Fruit fly (Drosophila melanogaster): Measurements from ENCODE around the gene CG14218.

Gene CG14218

DNA sequence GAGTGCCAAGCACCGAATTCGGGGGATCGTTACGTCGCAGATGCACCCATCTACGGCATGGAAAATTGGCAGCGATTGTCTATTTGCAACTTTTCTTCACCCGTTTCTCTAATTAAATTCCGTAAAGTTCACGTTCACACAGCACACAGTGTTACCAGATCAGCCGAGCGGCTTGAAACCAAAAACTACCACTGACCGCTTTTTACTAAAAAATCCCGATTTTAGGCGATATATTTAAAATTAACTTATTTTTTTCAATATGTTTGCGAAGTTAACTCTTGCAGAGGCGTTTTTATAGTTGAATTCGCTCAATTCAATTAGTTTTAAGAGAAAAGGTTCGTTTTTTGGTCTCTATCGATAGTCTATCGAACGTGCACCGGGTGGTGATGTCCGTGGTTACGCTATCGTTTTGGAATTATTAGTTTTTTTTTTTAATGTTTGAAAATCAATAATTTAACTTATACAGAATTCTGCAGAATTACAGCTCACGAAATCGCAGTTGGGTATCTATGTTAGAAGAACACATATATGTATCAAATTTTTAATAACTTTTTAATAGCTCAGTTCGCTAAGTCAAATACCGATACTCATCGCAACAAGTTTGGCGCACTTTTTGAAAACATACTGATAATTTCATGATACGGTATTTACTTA is 2.0 kb downstream of the CG14218 start, which contains the start of gene Tao (continued):
- TF ChIP-seq CG34224 (GFP tag; IDR thresholded peaks at IDR 0.05; ENCODE audit: partially characterized antibody) (peak; percentile 82), CG17568 (GFP tag; optimal IDR thresholded peaks at IDR 0.05) (no peak), wek (GFP tag; optimal IDR thresholded peaks at IDR 0.05) (no peak), sim (GFP tag; IDR thresholded peaks at IDR 0.05) (no peak), CG6689 (GFP tag; IDR thresholded peaks at IDR 0.05) (no peak), CG18262 (tag; optimal IDR thresholded peaks at IDR 0.05) (no peak), D (optimal IDR thresholded peaks at IDR 0.05) (no peak), D (GFP tag; optimal IDR thresholded peaks at IDR 0.05) (no peak), cwo (GFP tag; optimal IDR thresholded peaks at IDR 0.05) (no peak), aop (GFP tag; IDR thresholded peaks at IDR 0.05) (no peak), fu2 (GFP tag; optimal IDR thresholded peaks at IDR 0.05) (no peak), CG16815 (GFP tag; optimal IDR thresholded peaks at IDR 0.05) (no peak), slou (GFP tag; optimal IDR thresholded peaks at IDR 0.05) (no peak), CG10565 (GFP tag; optimal IDR thresholded peaks at IDR 0.05) (no peak), CG17385 (GFP tag; optimal IDR thresholded peaks at IDR 0.05) (no peak), B-H2 (GFP tag; optimal IDR thresholded peaks at IDR 0.05) (no peak), E2f1 (GFP tag; IDR thresholded peaks at IDR 0.05) (no peak), Hr3 (GFP tag; optimal IDR thresholded peaks at IDR 0.05) (no peak), Fer3 (tag; optimal IDR thresholded peaks at IDR 0.05) (no peak), CG12236 (GFP tag; optimal IDR thresholded peaks at IDR 0.05) (no peak), CG4404 (GFP tag; IDR thresholded peaks at IDR 0.05) (no peak), Atf3 (GFP tag; optimal IDR thresholded peaks at IDR 0.05) (no peak), CG6791 (GFP tag; IDR thresholded peaks at IDR 0.05; ENCODE audit: partially characterized antibody) (peak; percentile 80), Hsf (GFP tag; optimal IDR thresholded peaks at IDR 0.05) (no peak), bowl (GFP tag; IDR thresholded peaks at IDR 0.05) (no peak), CG14667 (GFP tag; IDR thresholded peaks at IDR 0.05) (no peak), luna (GFP tag; optimal IDR thresholded peaks at IDR 0.05) (no peak), fd102C (GFP tag; optimal IDR thresholded peaks at IDR 0.05) (no peak), lilli (GFP tag; optimal IDR thresholded peaks at IDR 0.05) (no peak), Atf-2 (GFP tag; optimal IDR thresholded peaks at IDR 0.05) (no peak), Sin3A (optimal IDR thresholded peaks at IDR 0.05) (peak; percentile 70), CG4282 (GFP tag; optimal IDR thresholded peaks at IDR 0.05) (no peak), C15 (GFP tag; IDR thresholded peaks at IDR 0.05) (no peak), CG17186 (GFP tag; optimal IDR thresholded peaks at IDR 0.05) (no peak), CG12155 (GFP tag; optimal IDR thresholded peaks at IDR 0.05) (no peak), otp (GFP tag; IDR thresholded peaks at IDR 0.05) (no peak), Pdp1 (GFP tag; optimal IDR thresholded peaks at IDR 0.05) (peak in 1 of 2 experiments; percentile 10), jumu (GFP tag; optimal IDR thresholded peaks at IDR 0.05) (no peak), TFAM (GFP tag; optimal IDR thresholded peaks at IDR 0.05) (no peak), CG7786 (GFP tag; optimal IDR thresholded peaks at IDR 0.05) (no peak), CG3281 (GFP tag; optimal IDR thresholded peaks at IDR 0.05) (no peak), dmrt11E (tag; optimal IDR thresholded peaks at IDR 0.05) (no peak), Bdp1 (GFP tag; optimal IDR thresholded peaks at IDR 0.05) (no peak), HmgZ (tag; optimal IDR thresholded peaks at IDR 0.05) (no peak), CG9797 (GFP tag; optimal IDR thresholded peaks at IDR 0.05) (peak; percentile 72), schlank (tag; optimal IDR thresholded peaks at IDR 0.05) (no peak), bigmax (GFP tag; optimal IDR thresholded peaks at IDR 0.05) (no peak)

All from whole organism, embryonic.